Worm (Caenorhabditis elegans) whole organism, early embryonic: Measurements from ENCODE around the gene B0524.5.

Experiments used
- aly-1 ChIP-seq: sonication (generic microtip); optimal IDR thresholded peaks from 2 replicates; lab custom pipeline; 2016; ENCODE audit warnings: missing genetic modification characterization, missing compliant biosample characterization
- ama-1 ChIP-seq: fragments of 150-350 bp; optimal IDR thresholded peaks from 2 replicates; lab custom pipeline; 2014
- ets-7 ChIP-seq: sonication (generic microtip); optimal IDR thresholded peaks from 2 replicates; lab custom pipeline; 2016; ENCODE audit warnings: missing genotype, missing genetic modification characterization, missing compliant biosample characterization
- flt-1 ChIP-seq: fragments of 200-800 bp; sonication (Bioruptor generic); IDR thresholded peaks from 2 replicates; pipeline ENCODE4 v1.3.6; 2022; ENCODE audit warnings: missing genetic modification characterization, missing compliant biosample characterization
- hmbx-1 ChIP-seq: sonication (generic microtip); optimal IDR thresholded peaks from 2 replicates; lab custom pipeline; 2016; ENCODE audit warnings: mild to moderate bottlenecking, missing genetic modification characterization, missing compliant biosample characterization
- hmg-4 ChIP-seq: fragments of 200-800 bp; sonication (Bioruptor generic); optimal IDR thresholded peaks from 2 replicates; lab custom pipeline; 2018; ENCODE audit warnings: mild to moderate bottlenecking, missing genetic modification characterization, missing compliant biosample characterization
- scrt-1 ChIP-seq: fragments of 200-800 bp; sonication (Bioruptor generic); IDR thresholded peaks from 2 replicates; pipeline ENCODE4 v1.3.6; 2022; ENCODE audit warnings: missing genetic modification characterization, missing compliant biosample characterization
- sea-1 ChIP-seq: fragments of 200-800 bp; sonication (Bioruptor generic); conservative IDR thresholded peaks from 2 replicates; pipeline ENCODE4 v1.3.6; 2022; ENCODE audit warnings: missing genetic modification characterization, missing compliant biosample characterization
- tbx-11 ChIP-seq: fragments of 200-800 bp; sonication (Bioruptor generic); IDR thresholded peaks from 2 replicates; pipeline ENCODE4 v1.3.6; 2022; ENCODE audit warnings: missing genetic modification characterization, missing compliant biosample characterization
- tra-4 ChIP-seq: sonication (generic microtip); optimal IDR thresholded peaks from 2 replicates; lab custom pipeline; 2017; ENCODE audit warnings: missing genetic modification characterization, missing compliant biosample characterization

ce11 chrIII:1880221-1880620 is 13.5 kb downstream of the B0524.5 start:
- TF ChIP-seq aly-1 (tag; lab: Kevin White, UChicago) (no peak), tbx-11 (GFP tag; lab: Robert Waterston, UW) (no peak), ets-7 (tag; lab: Kevin White, UChicago) (no peak), flt-1 (GFP tag; lab: Robert Waterston, UW) (no peak), ama-1 (no peak), tra-4 (tag; lab: Kevin White, UChicago) (no peak), hmbx-1 (tag; lab: Kevin White, UChicago) (no peak), hmg-4 (no peak), sea-1 (no peak), scrt-1 (no peak)
